Fruit fly (Drosophila melanogaster) whole organism, wandering third instar larva: ENCODE data around the gene CG31457.

Experiments
- CG32264 ChIP-seq: fragments of 200-800 bp; sonication (Bioruptor generic); optimal IDR thresholded peaks from 2 replicates; lab custom pipeline; 2016; ENCODE audit warnings: missing biosample characterization, missing genetic modification characterization
- CG9705 ChIP-seq: fragments of 200-800 bp; sonication (Bioruptor generic); optimal IDR thresholded peaks from 2 replicates; lab custom pipeline; 2018; ENCODE audit warnings: missing biosample characterization, mild to moderate bottlenecking, missing genetic modification characterization
- CrebA ChIP-seq: fragments of 200-800 bp; sonication (Bioruptor generic); optimal IDR thresholded peaks from 2 replicates; lab custom pipeline; 2016; ENCODE audit warnings: missing biosample characterization, mild to moderate bottlenecking, missing genetic modification characterization, borderline replicate concordance
- Dfd ChIP-seq: fragments of >200 bp; optimal IDR thresholded peaks from 2 replicates; lab custom pipeline; 2017; ENCODE audit warnings: missing biosample characterization, missing genetic modification characterization
- Dif ChIP-seq: fragments of 200-275, 200-300 bp; sonication (Bioruptor generic); optimal IDR thresholded peaks from 2 replicates; lab custom pipeline; 2018; ENCODE audit warnings: missing biosample characterization, missing genetic modification characterization; ENCODE audit not compliant: partially characterized antibody
- GATAd ChIP-seq: sonication (Bioruptor generic); optimal IDR thresholded peaks from 2 replicates; lab custom pipeline; 2016; ENCODE audit warnings: missing biosample characterization, missing genetic modification characterization
- HLH106 ChIP-seq: fragments of 200-800 bp; optimal IDR thresholded peaks from 3 replicates; lab custom pipeline; 2019; ENCODE audit warnings: missing biosample characterization, mild to moderate bottlenecking, missing genetic modification characterization, moderate library complexity
- Hnf4 ChIP-seq: fragments of 200-800 bp; sonication (Bioruptor generic); optimal IDR thresholded peaks from 2 replicates; lab custom pipeline; 2016; ENCODE audit warnings: missing biosample characterization, mild to moderate bottlenecking, missing genetic modification characterization
- Hr83 ChIP-seq: fragments of 200-300 bp; sonication (Bioruptor generic); optimal IDR thresholded peaks from 2 replicates; lab custom pipeline; 2016; ENCODE audit warnings: missing biosample characterization, mild to moderate bottlenecking, missing genetic modification characterization, moderate library complexity; ENCODE audit not compliant: poor library complexity, severe bottlenecking
- Mio ChIP-seq: sonication (Bioruptor generic); optimal IDR thresholded peaks from 2 replicates; lab custom pipeline; 2016; ENCODE audit warnings: missing biosample characterization, missing genetic modification characterization
- Myc ChIP-seq: fragments of >200 bp; optimal IDR thresholded peaks from 2 replicates; lab custom pipeline; 2017
- OdsH ChIP-seq: fragments of 200-800 bp; sonication (Bioruptor generic); optimal IDR thresholded peaks from 2 replicates; lab custom pipeline; 2016; ENCODE audit warnings: missing biosample characterization, mild to moderate bottlenecking, missing genetic modification characterization
- Rel ChIP-seq, 2 experiments: fragments of 200-800 bp; sonication (Bioruptor generic) in 1 of 2; optimal IDR thresholded peaks; 2 replicates in 1 of 2; 3 replicates in 1 of 2; lab custom pipeline; 2016 to 2019; ENCODE audit warnings: mild to moderate bottlenecking in 2 of 2, missing biosample characterization in 2 of 2, missing genetic modification characterization in 2 of 2, moderate library complexity in 1 of 2
- Sp1 ChIP-seq: fragments of 200-800 bp; sonication (Bioruptor generic); optimal IDR thresholded peaks from 3 replicates; lab custom pipeline; 2019; ENCODE audit warnings: missing biosample characterization, mild to moderate bottlenecking, missing genetic modification characterization, moderate library complexity
- Vsx2 ChIP-seq: fragments of 200-300, 225-300 bp; sonication (Bioruptor generic); optimal IDR thresholded peaks from 2 replicates; lab custom pipeline; 2018; ENCODE audit warnings: missing biosample characterization, missing genetic modification characterization; ENCODE audit not compliant: partially characterized antibody
- br ChIP-seq: fragments of 200-800 bp; sonication (Bioruptor generic); optimal IDR thresholded peaks from 2 replicates; lab custom pipeline; 2016; ENCODE audit warnings: missing biosample characterization, missing genetic modification characterization
- brk ChIP-seq: fragments of 200-800 bp; sonication (Bioruptor generic); optimal IDR thresholded peaks from 2 replicates; lab custom pipeline; 2016; ENCODE audit warnings: missing biosample characterization, mild to moderate bottlenecking, missing genetic modification characterization
- dl ChIP-seq, 2 experiments: fragments of 175-275, 200-275 bp in 1 of 2; fragments of 200-275 bp in 1 of 2; sonication (Bioruptor generic); optimal IDR thresholded peaks; lab custom pipeline; 2018; ENCODE audit warnings: mild to moderate bottlenecking in 2 of 2, missing biosample characterization in 2 of 2, missing genetic modification characterization in 2 of 2, moderate library complexity in 2 of 2; ENCODE audit not compliant: partially characterized antibody in 2 of 2, insufficient read depth in 1 of 2
- dsf ChIP-seq: sonication (Bioruptor generic); optimal IDR thresholded peaks from 2 replicates; lab custom pipeline; 2016; ENCODE audit warnings: missing biosample characterization, missing genetic modification characterization, borderline replicate concordance
- ey ChIP-seq: fragments of 200-800 bp; sonication (Bioruptor generic); optimal IDR thresholded peaks from 2 replicates; lab custom pipeline; 2016; ENCODE audit warnings: missing biosample characterization, missing genetic modification characterization
- foxo ChIP-seq, 2 experiments: fragments of 200-800 bp; sonication (Bioruptor generic); optimal IDR thresholded peaks; 2 replicates in 1 of 2; 3 replicates in 1 of 2; lab custom pipeline; 2016 to 2017; ENCODE audit warnings: missing biosample characterization in 2 of 2, missing genetic modification characterization in 2 of 2
- fru ChIP-seq: fragments of 200-800 bp; sonication (Bioruptor generic); optimal IDR thresholded peaks from 3 replicates; lab custom pipeline; 2016; ENCODE audit warnings: missing biosample characterization, mild to moderate bottlenecking, missing genetic modification characterization
- h ChIP-seq: fragments of 200-800 bp; sonication (Bioruptor generic); optimal IDR thresholded peaks from 3 replicates; lab custom pipeline; 2016; ENCODE audit warnings: missing biosample characterization, mild to moderate bottlenecking, missing genetic modification characterization
- jim ChIP-seq: fragments of 175-275, 200-325 bp; sonication (Bioruptor generic); optimal IDR thresholded peaks from 2 replicates; lab custom pipeline; 2016; ENCODE audit warnings: missing biosample characterization, mild to moderate bottlenecking, missing genetic modification characterization
- pan ChIP-seq: fragments of >200 bp; optimal IDR thresholded peaks from 2 replicates; lab custom pipeline; 2017
- rgr ChIP-seq: fragments of 200-800 bp; sonication (Bioruptor generic); optimal IDR thresholded peaks from 3 replicates; lab custom pipeline; 2016; ENCODE audit warnings: missing biosample characterization, mild to moderate bottlenecking, missing genetic modification characterization
- sv ChIP-seq: fragments of 200-800 bp; sonication (Bioruptor generic); optimal IDR thresholded peaks from 3 replicates; lab custom pipeline; 2016; ENCODE audit warnings: missing biosample characterization, missing genetic modification characterization
- tai ChIP-seq: sonication (Bioruptor generic); optimal IDR thresholded peaks from 2 replicates; lab custom pipeline; 2016; ENCODE audit warnings: missing biosample characterization, missing genetic modification characterization

CG31457 gene

dm6 chr3R:23112680-23113362 is 15.0 kb downstream of the CG31457 start, which contains the start of gene Cow:
Cow (minus strand) TSS chr3R:23112730.
- TF ChIP-seq fru (peak; percentile 19), Mio (no peak), Sp1 (GFP tag; lab: Kevin White, UChicago) (peak; percentile 23), foxo (GFP tag; optimal IDR thresholded peaks at IDR 0.05; lab: Kevin White, UChicago) (peak in 1 of 2 experiments; percentile 48), rgr (GFP tag; lab: Kevin White, UChicago) (peak; percentile 46), h (GFP tag; lab: Kevin White, UChicago) (peak; percentile 50), br (GFP tag; lab: Kevin White, UChicago) (peak; percentile 38), ey (peak; percentile 38), HLH106 (peak; percentile 34), Dif (GFP tag; lab: Kevin White, UChicago) (no peak), sv (peak; percentile 0), brk (GFP tag; lab: Kevin White, UChicago) (no peak)

DNA sequence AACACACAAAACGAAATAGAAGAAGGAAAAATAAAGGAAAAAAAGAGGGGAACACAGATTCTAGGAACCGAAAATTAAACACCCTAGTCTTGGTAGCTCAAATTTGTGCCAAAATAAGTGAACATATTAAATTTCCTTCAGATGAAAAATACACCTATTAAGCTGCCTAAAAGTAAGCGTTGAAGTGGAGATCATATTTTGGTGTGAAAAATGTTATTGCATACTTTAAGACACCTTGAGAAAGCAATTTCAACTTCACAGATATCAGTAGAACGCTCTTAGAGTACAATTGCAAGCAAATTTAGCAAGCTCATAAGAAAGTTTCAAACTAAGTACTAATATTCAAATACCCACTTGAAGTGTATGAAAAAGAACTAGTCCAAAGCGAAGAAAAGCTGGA is 17.1 kb downstream of the CG31457 start:
- no peak for TF ChIP-seq GATAd (GFP tag; lab: Kevin White, UChicago)
- TF ChIP-seq CrebA (GFP tag; lab: Kevin White, UChicago): no peak
- no peak for TF ChIP-seq Sp1 (GFP tag; lab: Kevin White, UChicago)
- TF ChIP-seq OdsH (GFP tag; lab: Kevin White, UChicago): no peak
- no peak for TF ChIP-seq Hnf4
- TF ChIP-seq Myc (lab: Kevin White, UChicago): no peak
- TF ChIP-seq CG32264: no peak
- TF ChIP-seq, all 38 proteins: peak for 0

dm6 chr3R:23099233-23099632 is 28.5 kb downstream of the CG31457 start, which contains the start of gene CG6738:
CG6738 (plus strand) TSS chr3R:23099533.
- TF ChIP-seq dsf (no peak), rgr (GFP tag; lab: Kevin White, UChicago) (no peak), jim (GFP tag; lab: Kevin White, UChicago) (no peak), pan (lab: Kevin White, UChicago) (no peak), OdsH (GFP tag; lab: Kevin White, UChicago) (no peak), fru (no peak), Mio (no peak), foxo (GFP tag; optimal IDR thresholded peaks at IDR 0.05; lab: Kevin White, UChicago) (no peak), Dif (GFP tag; lab: Kevin White, UChicago) (no peak), CG32264 (no peak)

DNA sequence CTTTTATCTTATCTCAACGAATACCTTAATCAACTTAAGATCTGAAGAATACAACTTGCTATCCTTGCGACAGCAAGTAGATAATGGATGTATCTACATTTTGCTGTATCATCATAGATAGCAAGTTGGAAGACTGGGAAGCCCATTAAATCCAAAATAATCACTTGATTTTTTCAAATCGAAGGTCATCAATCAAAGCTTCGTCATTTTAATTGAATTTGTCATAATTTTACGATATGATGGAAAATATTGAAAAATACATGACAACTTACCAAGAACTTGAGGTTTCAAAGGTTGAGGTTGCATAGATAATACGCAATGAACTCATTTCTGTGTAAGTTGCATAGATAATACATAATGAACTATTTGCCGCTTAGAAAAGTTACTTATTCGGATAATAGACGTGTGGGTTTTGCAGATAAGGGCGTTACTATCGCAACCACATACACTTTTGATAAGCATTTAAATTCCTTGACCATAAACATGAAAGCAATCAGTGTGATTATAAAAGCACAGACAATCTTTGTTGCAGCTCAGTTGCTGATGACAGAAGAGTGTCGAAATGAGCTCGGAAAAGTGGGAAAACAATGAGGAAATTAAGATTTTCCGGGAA is 30.5 kb downstream of the CG31457 start, which contains the start of gene CG6733:
Gene CG6733, plus strand, starts transcription at position 532 of the 613 bp plus-strand sequence.
- no peak for TF ChIP-seq Rel (GFP tag; optimal IDR thresholded peaks at IDR 0.05; lab: Kevin White, UChicago)
- TF ChIP-seq Rel (tag; optimal IDR thresholded peaks at IDR 0.05; lab: Kevin White, UChicago): peak; percentile 26
- TF ChIP-seq HLH106: no peak

- no peak for TF ChIP-seq CrebA (GFP tag; lab: Kevin White, UChicago)
- TF ChIP-seq br (GFP tag; lab: Kevin White, UChicago): no peak
- TF ChIP-seq Vsx2 (GFP tag; lab: Kevin White, UChicago): no peak
- no peak for TF ChIP-seq CG9705
- TF ChIP-seq dsf: no peak
- no peak for TF ChIP-seq Dfd (GFP tag; lab: Kevin White, UChicago)
- no peak for TF ChIP-seq tai (GFP tag; lab: Kevin White, UChicago)
- TF ChIP-seq Rel (GFP tag; optimal IDR thresholded peaks at IDR 0.05; lab: Kevin White, UChicago): no peak
- TF ChIP-seq Rel (tag; optimal IDR thresholded peaks at IDR 0.05; lab: Kevin White, UChicago): no peak
- TF ChIP-seq Myc (lab: Kevin White, UChicago): no peak
- TF ChIP-seq dl (GFP tag; optimal IDR thresholded peaks at IDR 0.05; lab: Kevin White, UChicago; ENCODE audit: insufficient read depth in 1 of 2, partially characterized antibody in 2 of 2): no peak
- TF ChIP-seq Dif (GFP tag; lab: Kevin White, UChicago): no peak
- TF ChIP-seq sv: no peak
- no peak for TF ChIP-seq h (GFP tag; lab: Kevin White, UChicago)
- no peak for TF ChIP-seq Mio
- no peak for TF ChIP-seq HLH106
- TF ChIP-seq Hr83 (GFP tag; lab: Kevin White, UChicago): no peak
- TF ChIP-seq pan (lab: Kevin White, UChicago): no peak
These were observed 32.4 kb downstream of the CG31457 start, which contains the start of gene CG17109 for dm6 chr3R:23095346-23095745. CG17109 (plus strand) TSS chr3R:23095690.
